Fruit fly (Drosophila melanogaster) whole organism, wandering third instar larva: Measurements from ENCODE around the gene CG13280.

Experiments
- Abd-B ChIP-seq: fragments of >200 bp; optimal IDR thresholded peaks from 2 replicates; lab custom pipeline; 2017; ENCODE audit warnings: missing biosample characterization, missing genetic modification characterization
- CG32264 ChIP-seq: fragments of 200-800 bp; sonication (Bioruptor generic); optimal IDR thresholded peaks from 2 replicates; lab custom pipeline; 2016; ENCODE audit warnings: missing biosample characterization, missing genetic modification characterization
- CG9705 ChIP-seq: fragments of 200-800 bp; sonication (Bioruptor generic); optimal IDR thresholded peaks from 2 replicates; lab custom pipeline; 2018; ENCODE audit warnings: missing biosample characterization, mild to moderate bottlenecking, missing genetic modification characterization
- CrebA ChIP-seq: fragments of 200-800 bp; sonication (Bioruptor generic); optimal IDR thresholded peaks from 2 replicates; lab custom pipeline; 2016; ENCODE audit warnings: missing biosample characterization, mild to moderate bottlenecking, missing genetic modification characterization, borderline replicate concordance
- Dfd ChIP-seq: fragments of >200 bp; optimal IDR thresholded peaks from 2 replicates; lab custom pipeline; 2017; ENCODE audit warnings: missing biosample characterization, missing genetic modification characterization
- Dif ChIP-seq: fragments of 200-275, 200-300 bp; sonication (Bioruptor generic); optimal IDR thresholded peaks from 2 replicates; lab custom pipeline; 2018; ENCODE audit warnings: missing biosample characterization, missing genetic modification characterization; ENCODE audit not compliant: partially characterized antibody
- HLH106 ChIP-seq: fragments of 200-800 bp; optimal IDR thresholded peaks from 3 replicates; lab custom pipeline; 2019; ENCODE audit warnings: missing biosample characterization, mild to moderate bottlenecking, missing genetic modification characterization, moderate library complexity
- Hnf4 ChIP-seq: fragments of 200-800 bp; sonication (Bioruptor generic); optimal IDR thresholded peaks from 2 replicates; lab custom pipeline; 2016; ENCODE audit warnings: missing biosample characterization, mild to moderate bottlenecking, missing genetic modification characterization
- Hr83 ChIP-seq: fragments of 200-300 bp; sonication (Bioruptor generic); optimal IDR thresholded peaks from 2 replicates; lab custom pipeline; 2016; ENCODE audit warnings: missing biosample characterization, mild to moderate bottlenecking, missing genetic modification characterization, moderate library complexity; ENCODE audit not compliant: poor library complexity, severe bottlenecking
- Jra ChIP-seq: sonication (Bioruptor generic); optimal IDR thresholded peaks from 2 replicates; lab custom pipeline; 2016; ENCODE audit warnings: missing biosample characterization, missing genetic modification characterization
- Mio ChIP-seq: sonication (Bioruptor generic); optimal IDR thresholded peaks from 2 replicates; lab custom pipeline; 2016; ENCODE audit warnings: missing biosample characterization, missing genetic modification characterization
- Myc ChIP-seq: fragments of >200 bp; optimal IDR thresholded peaks from 2 replicates; lab custom pipeline; 2017
- N ChIP-seq: fragments of >200 bp; optimal IDR thresholded peaks from 2 replicates; lab custom pipeline; 2018; ENCODE audit warnings: missing biosample characterization, missing external identifiers, missing genetic modification characterization
- OdsH ChIP-seq: fragments of 200-800 bp; sonication (Bioruptor generic); optimal IDR thresholded peaks from 2 replicates; lab custom pipeline; 2016; ENCODE audit warnings: missing biosample characterization, mild to moderate bottlenecking, missing genetic modification characterization
- Rel ChIP-seq, 2 experiments: fragments of 200-800 bp; sonication (Bioruptor generic) in 1 of 2; optimal IDR thresholded peaks; 2 replicates in 1 of 2; 3 replicates in 1 of 2; lab custom pipeline; 2016 to 2019; ENCODE audit warnings: mild to moderate bottlenecking in 2 of 2, missing biosample characterization in 2 of 2, missing genetic modification characterization in 2 of 2, moderate library complexity in 1 of 2
- Sp1 ChIP-seq: fragments of 200-800 bp; sonication (Bioruptor generic); optimal IDR thresholded peaks from 3 replicates; lab custom pipeline; 2019; ENCODE audit warnings: missing biosample characterization, mild to moderate bottlenecking, missing genetic modification characterization, moderate library complexity
- Vsx2 ChIP-seq: fragments of 200-300, 225-300 bp; sonication (Bioruptor generic); optimal IDR thresholded peaks from 2 replicates; lab custom pipeline; 2018; ENCODE audit warnings: missing biosample characterization, missing genetic modification characterization; ENCODE audit not compliant: partially characterized antibody
- br ChIP-seq: fragments of 200-800 bp; sonication (Bioruptor generic); optimal IDR thresholded peaks from 2 replicates; lab custom pipeline; 2016; ENCODE audit warnings: missing biosample characterization, missing genetic modification characterization
- brk ChIP-seq: fragments of 200-800 bp; sonication (Bioruptor generic); optimal IDR thresholded peaks from 2 replicates; lab custom pipeline; 2016; ENCODE audit warnings: missing biosample characterization, mild to moderate bottlenecking, missing genetic modification characterization
- dl ChIP-seq, 2 experiments: fragments of 175-275, 200-275 bp in 1 of 2; fragments of 200-275 bp in 1 of 2; sonication (Bioruptor generic); optimal IDR thresholded peaks; lab custom pipeline; 2018; ENCODE audit warnings: mild to moderate bottlenecking in 2 of 2, missing biosample characterization in 2 of 2, missing genetic modification characterization in 2 of 2, moderate library complexity in 2 of 2; ENCODE audit not compliant: partially characterized antibody in 2 of 2, insufficient read depth in 1 of 2
- dmrt93B ChIP-seq: fragments of 200-800 bp; sonication (Bioruptor generic); optimal IDR thresholded peaks from 2 replicates; lab custom pipeline; 2018; ENCODE audit warnings: missing biosample characterization, mild to moderate bottlenecking, missing genetic modification characterization
- ey ChIP-seq: fragments of 200-800 bp; sonication (Bioruptor generic); optimal IDR thresholded peaks from 2 replicates; lab custom pipeline; 2016; ENCODE audit warnings: missing biosample characterization, missing genetic modification characterization
- foxo ChIP-seq, 2 experiments: fragments of 200-800 bp; sonication (Bioruptor generic); optimal IDR thresholded peaks; 2 replicates in 1 of 2; 3 replicates in 1 of 2; lab custom pipeline; 2016 to 2017; ENCODE audit warnings: missing biosample characterization in 2 of 2, missing genetic modification characterization in 2 of 2
- fru ChIP-seq: fragments of 200-800 bp; sonication (Bioruptor generic); optimal IDR thresholded peaks from 3 replicates; lab custom pipeline; 2016; ENCODE audit warnings: missing biosample characterization, mild to moderate bottlenecking, missing genetic modification characterization
- h ChIP-seq: fragments of 200-800 bp; sonication (Bioruptor generic); optimal IDR thresholded peaks from 3 replicates; lab custom pipeline; 2016; ENCODE audit warnings: missing biosample characterization, mild to moderate bottlenecking, missing genetic modification characterization
- pan ChIP-seq: fragments of >200 bp; optimal IDR thresholded peaks from 2 replicates; lab custom pipeline; 2017
- psq ChIP-seq: fragments of 200-800 bp; sonication (Bioruptor generic); optimal IDR thresholded peaks from 3 replicates; lab custom pipeline; 2017; ENCODE audit warnings: missing biosample characterization, mild to moderate bottlenecking, missing genetic modification characterization, moderate library complexity
- rgr ChIP-seq: fragments of 200-800 bp; sonication (Bioruptor generic); optimal IDR thresholded peaks from 3 replicates; lab custom pipeline; 2016; ENCODE audit warnings: missing biosample characterization, mild to moderate bottlenecking, missing genetic modification characterization
- sage ChIP-seq: fragments of 200-800 bp; sonication (Bioruptor generic); optimal IDR thresholded peaks from 2 replicates; lab custom pipeline; 2016; ENCODE audit warnings: missing biosample characterization, mild to moderate bottlenecking, missing genetic modification characterization
- sv ChIP-seq: fragments of 200-800 bp; sonication (Bioruptor generic); optimal IDR thresholded peaks from 3 replicates; lab custom pipeline; 2016; ENCODE audit warnings: missing biosample characterization, missing genetic modification characterization
- tai ChIP-seq: sonication (Bioruptor generic); optimal IDR thresholded peaks from 2 replicates; lab custom pipeline; 2016; ENCODE audit warnings: missing biosample characterization, missing genetic modification characterization
- usp ChIP-seq: fragments of >200 bp; optimal IDR thresholded peaks from 2 replicates; lab custom pipeline; 2017; ENCODE audit warnings: missing biosample characterization, missing genetic modification characterization
- woc ChIP-seq: sonication (Bioruptor generic); optimal IDR thresholded peaks from 2 replicates; lab custom pipeline; 2016; ENCODE audit warnings: missing biosample characterization, mild to moderate bottlenecking, missing genetic modification characterization

Gene CG13280

DNA sequence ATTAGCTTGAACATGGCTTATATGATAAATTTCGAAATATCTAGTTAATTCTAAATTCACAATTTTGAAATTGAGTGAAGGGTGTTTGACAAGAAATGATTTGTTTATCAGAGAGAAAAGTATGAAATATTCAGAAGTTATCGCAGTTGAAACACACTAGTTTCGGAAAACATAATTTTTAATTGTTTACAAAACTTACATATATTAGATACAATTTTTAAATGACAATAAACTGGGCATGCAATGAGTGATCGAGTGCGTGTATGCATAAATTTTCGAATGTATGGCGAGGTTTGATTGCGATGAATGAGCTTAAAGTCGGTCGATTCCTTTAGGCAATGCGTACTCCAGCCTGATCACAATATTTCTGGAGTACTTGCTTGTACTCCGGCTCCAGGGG, at the start of gene CG13280:
Gene CG13280 (minus strand): TSS at position 101 of the 400 bp plus-strand sequence.
- no peak for TF ChIP-seq CG9705 (GFP tag; lab: Kevin White, UChicago)
- no peak for TF ChIP-seq Abd-B (GFP tag; lab: Kevin White, UChicago)
- no peak for TF ChIP-seq fru (GFP tag; lab: Kevin White, UChicago)
- no peak for TF ChIP-seq woc (GFP tag; lab: Kevin White, UChicago)
- TF ChIP-seq dmrt93B (GFP tag; lab: Kevin White, UChicago), result no peak
- no peak for TF ChIP-seq Mio (GFP tag; lab: Kevin White, UChicago)
- TF ChIP-seq sage (GFP tag; lab: Kevin White, UChicago), result no peak
- no peak for TF ChIP-seq Sp1 (GFP tag; lab: Kevin White, UChicago)
- TF ChIP-seq CrebA (GFP tag; lab: Kevin White, UChicago), result no peak
- no peak for TF ChIP-seq Dfd (GFP tag; lab: Kevin White, UChicago)
- no peak for TF ChIP-seq ey
- no peak for TF ChIP-seq dl (GFP tag; optimal IDR thresholded peaks at IDR 0.05; lab: Kevin White, UChicago; ENCODE audit: insufficient read depth in 1 of 2, partially characterized antibody in 2 of 2)
- TF ChIP-seq sv (GFP tag; lab: Kevin White, UChicago), result no peak
- TF ChIP-seq Jra (GFP tag; lab: Kevin White, UChicago), result no peak
- TF ChIP-seq Vsx2 (GFP tag; lab: Kevin White, UChicago), result no peak
- no peak for TF ChIP-seq Hr83 (GFP tag; lab: Kevin White, UChicago)

- TF ChIP-seq woc (GFP tag; lab: Kevin White, UChicago), result no peak
- TF ChIP-seq Hr83 (GFP tag; lab: Kevin White, UChicago), result no peak
- TF ChIP-seq Hnf4 (GFP tag; lab: Kevin White, UChicago), result no peak
- TF ChIP-seq Dif (GFP tag; lab: Kevin White, UChicago), result no peak
- TF ChIP-seq tai (GFP tag; lab: Kevin White, UChicago), result no peak
- no peak for TF ChIP-seq Abd-B (GFP tag; lab: Kevin White, UChicago)
- no peak for TF ChIP-seq psq (GFP tag; lab: Kevin White, UChicago)
- no peak for TF ChIP-seq Dfd (GFP tag; lab: Kevin White, UChicago)
- no peak for TF ChIP-seq dmrt93B (GFP tag; lab: Kevin White, UChicago)
- no peak for TF ChIP-seq pan (lab: Kevin White, UChicago)
- TF ChIP-seq OdsH (GFP tag; lab: Kevin White, UChicago), result no peak
- no peak for TF ChIP-seq br (GFP tag; lab: Kevin White, UChicago)
- no peak for TF ChIP-seq N (GFP tag; lab: Kevin White, UChicago)
- TF ChIP-seq sv (GFP tag; lab: Kevin White, UChicago), result no peak
These were observed 48.0 kb upstream of the CG13280 start for dm6 chr2L:16868897-16869324.

DNA sequence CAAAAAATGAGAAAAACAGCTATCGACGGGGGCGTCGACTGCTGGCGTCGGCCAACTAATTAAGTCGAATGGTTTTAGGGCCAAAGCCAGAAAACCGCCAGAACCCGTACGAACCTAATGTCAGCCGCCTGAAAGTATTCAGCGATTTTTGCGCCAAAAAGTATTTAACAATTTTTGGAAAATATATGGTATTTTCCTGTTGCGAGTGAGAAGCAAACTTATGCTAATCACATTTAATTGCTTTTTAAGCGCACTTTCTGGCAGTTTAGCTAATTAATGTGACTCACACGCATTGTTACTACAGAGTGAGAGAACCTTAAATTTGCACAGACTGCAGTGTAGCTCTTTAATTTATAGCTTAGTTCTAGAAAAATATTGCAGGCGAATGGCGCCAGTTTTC, 41.6 kb upstream of the CG13280 start:
- TF ChIP-seq CrebA (GFP tag; lab: Kevin White, UChicago) (no peak), Rel (GFP tag; optimal IDR thresholded peaks at IDR 0.05; lab: Kevin White, UChicago) (no peak), Rel (tag; optimal IDR thresholded peaks at IDR 0.05; lab: Kevin White, UChicago) (peak; percentile 76), foxo (GFP tag; optimal IDR thresholded peaks at IDR 0.05; lab: Kevin White, UChicago) (no peak), Myc (lab: Kevin White, UChicago) (peak; percentile 65), sv (GFP tag; lab: Kevin White, UChicago) (no peak), psq (GFP tag; lab: Kevin White, UChicago) (no peak), HLH106 (tag; lab: Kevin White, UChicago) (no peak), N (GFP tag; lab: Kevin White, UChicago) (no peak), sage (GFP tag; lab: Kevin White, UChicago) (no peak), ey (no peak), h (GFP tag; lab: Kevin White, UChicago) (no peak), Vsx2 (GFP tag; lab: Kevin White, UChicago) (no peak), usp (GFP tag; lab: Kevin White, UChicago) (no peak), rgr (GFP tag; lab: Kevin White, UChicago) (no peak)

DNA sequence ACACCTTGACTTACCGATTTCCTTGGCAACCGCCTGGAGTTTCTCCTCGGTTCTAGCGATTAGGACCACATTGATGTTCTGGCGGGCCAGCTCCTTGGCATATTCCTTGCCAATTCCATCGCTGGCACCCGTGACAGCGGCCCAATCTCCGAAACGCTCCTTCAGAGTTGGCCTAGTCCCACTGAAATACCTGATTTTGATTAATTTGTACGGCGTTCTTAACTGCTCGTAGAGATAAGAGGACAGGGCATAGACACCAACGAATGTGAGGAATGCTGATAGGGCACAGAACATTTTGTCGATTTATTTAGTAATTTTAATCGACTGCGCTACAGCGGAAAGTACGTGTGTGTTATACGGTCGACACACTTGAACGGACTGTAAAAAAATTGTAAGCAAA, 40.2 kb upstream of the CG13280 start, which contains the start of gene CG6012:
Gene CG6012 (minus strand): TSS at position 364 of the 400 bp plus-strand sequence.
- TF ChIP-seq psq (GFP tag; lab: Kevin White, UChicago), result no peak
- TF ChIP-seq CG32264 (GFP tag; lab: Kevin White, UChicago), result no peak
- no peak for TF ChIP-seq Abd-B (GFP tag; lab: Kevin White, UChicago)
- TF ChIP-seq foxo (GFP tag; optimal IDR thresholded peaks at IDR 0.05; lab: Kevin White, UChicago), result no peak
- TF ChIP-seq Hnf4 (GFP tag; lab: Kevin White, UChicago), result no peak
- no peak for TF ChIP-seq woc (GFP tag; lab: Kevin White, UChicago)
- TF ChIP-seq Dif (GFP tag; lab: Kevin White, UChicago), result no peak
- TF ChIP-seq Hr83 (GFP tag; lab: Kevin White, UChicago), result no peak
- no peak for TF ChIP-seq brk (GFP tag; lab: Kevin White, UChicago)
- no peak for TF ChIP-seq usp (GFP tag; lab: Kevin White, UChicago)
- TF ChIP-seq CG9705 (GFP tag; lab: Kevin White, UChicago), result no peak
